Worm (Caenorhabditis elegans): ENCODE data around the gene C05G5.1.

DNA sequence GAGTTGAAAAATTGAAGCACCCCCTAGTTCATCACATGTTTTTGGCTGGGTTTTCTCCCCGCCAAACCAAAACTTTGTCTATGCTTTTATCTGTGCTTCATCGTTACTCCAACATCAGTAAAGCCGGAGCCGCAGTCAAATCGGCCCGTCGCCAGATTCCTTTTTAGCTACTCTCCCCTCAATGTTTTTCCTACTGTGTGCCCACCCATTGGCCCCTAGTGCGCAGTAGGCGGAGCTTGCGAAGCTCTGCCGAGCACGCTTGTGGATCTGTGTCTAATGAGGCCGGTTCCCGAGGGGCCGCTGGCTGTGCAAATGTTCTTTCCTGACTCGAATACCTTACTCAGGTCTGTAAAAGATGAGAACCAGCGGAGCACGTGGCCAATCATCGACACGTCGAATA, 36.4 kb upstream of the C05G5.1 start:
- TF ChIP-seq tab-1 (GFP tag; IDR thresholded peaks at IDR 0.05) (no peak), ztf-23 (GFP tag; IDR thresholded peaks at IDR 0.05) (no peak), T22C8.4 (GFP tag; IDR thresholded peaks at IDR 0.05) (no peak), cog-1 (tag; optimal IDR thresholded peaks at IDR 0.05) (no peak), klf-2 (GFP tag; conservative IDR thresholded peaks at IDR 0.05) (no peak), ztf-29 (GFP tag; IDR thresholded peaks at IDR 0.05) (no peak), flt-1 (GFP tag; IDR thresholded peaks at IDR 0.05) (no peak)
